Worm (Caenorhabditis elegans) whole organism, early embryonic: ENCODE data around the gene C49F5.5.
A peak's percentile ranks its signal among the peaks of the same experiment; 100 is the strongest.

Experiments
- B0310.2 ChIP-seq: sonication (generic microtip); optimal IDR thresholded peaks from 2 replicates; lab custom pipeline; 2016; ENCODE audit warnings: mild to moderate bottlenecking, missing genetic modification characterization, missing compliant biosample characterization
- F13C5.2 ChIP-seq: sonication (generic microtip); optimal IDR thresholded peaks from 2 replicates; lab custom pipeline; 2017; ENCODE audit warnings: mild to moderate bottlenecking, missing genetic modification characterization, inconsistent platforms, missing compliant biosample characterization
- aly-1 ChIP-seq: sonication (generic microtip); optimal IDR thresholded peaks from 2 replicates; lab custom pipeline; 2016; ENCODE audit warnings: missing genetic modification characterization, missing compliant biosample characterization
- ama-1 ChIP-seq: fragments of 150-350 bp; optimal IDR thresholded peaks from 2 replicates; lab custom pipeline; 2014
- ceh-13 ChIP-seq: fragments of 200-800 bp; sonication (Bioruptor generic); optimal IDR thresholded peaks from 2 replicates; lab custom pipeline; 2018; ENCODE audit warnings: mild to moderate bottlenecking, missing genetic modification characterization, missing compliant biosample characterization
- ceh-36 ChIP-seq: sonication (generic microtip); optimal IDR thresholded peaks from 2 replicates; lab custom pipeline; 2016; ENCODE audit warnings: missing genetic modification characterization, inconsistent platforms, missing compliant biosample characterization
- ets-7 ChIP-seq: sonication (generic microtip); optimal IDR thresholded peaks from 2 replicates; lab custom pipeline; 2016; ENCODE audit warnings: missing genotype, missing genetic modification characterization, missing compliant biosample characterization
- flt-1 ChIP-seq: fragments of 200-800 bp; sonication (Bioruptor generic); IDR thresholded peaks from 2 replicates; pipeline ENCODE4 v1.3.6; 2022; ENCODE audit warnings: missing genetic modification characterization, missing compliant biosample characterization
- hmbx-1 ChIP-seq: sonication (generic microtip); optimal IDR thresholded peaks from 2 replicates; lab custom pipeline; 2016; ENCODE audit warnings: mild to moderate bottlenecking, missing genetic modification characterization, missing compliant biosample characterization
- hmg-4 ChIP-seq: fragments of 200-800 bp; sonication (Bioruptor generic); optimal IDR thresholded peaks from 2 replicates; lab custom pipeline; 2018; ENCODE audit warnings: mild to moderate bottlenecking, missing genetic modification characterization, missing compliant biosample characterization
- hnd-1 ChIP-seq: sonication (generic microtip); optimal IDR thresholded peaks from 2 replicates; lab custom pipeline; 2016; ENCODE audit warnings: missing genetic modification characterization, missing compliant biosample characterization
- pes-1 ChIP-seq: fragments of 200-800 bp; sonication (Bioruptor generic); IDR thresholded peaks from 2 replicates; pipeline ENCODE4 v1.3.6; 2022; ENCODE audit warnings: missing genetic modification reagents, missing genetic modification characterization, missing compliant biosample characterization
- scrt-1 ChIP-seq: fragments of 200-800 bp; sonication (Bioruptor generic); IDR thresholded peaks from 2 replicates; pipeline ENCODE4 v1.3.6; 2022; ENCODE audit warnings: missing genetic modification characterization, missing compliant biosample characterization
- sea-1 ChIP-seq: fragments of 200-800 bp; sonication (Bioruptor generic); conservative IDR thresholded peaks from 2 replicates; pipeline ENCODE4 v1.3.6; 2022; ENCODE audit warnings: missing genetic modification characterization, missing compliant biosample characterization
- tbx-11 ChIP-seq: fragments of 200-800 bp; sonication (Bioruptor generic); IDR thresholded peaks from 2 replicates; pipeline ENCODE4 v1.3.6; 2022; ENCODE audit warnings: missing genetic modification characterization, missing compliant biosample characterization
- tbx-37 ChIP-seq: fragments of 200-800 bp; sonication (Bioruptor generic); conservative IDR thresholded peaks from 2 replicates; pipeline ENCODE4 v1.3.6; 2022; ENCODE audit warnings: missing genetic modification reagents, missing genetic modification characterization, missing compliant biosample characterization
- tra-4 ChIP-seq: sonication (generic microtip); optimal IDR thresholded peaks from 2 replicates; lab custom pipeline; 2017; ENCODE audit warnings: missing genetic modification characterization, missing compliant biosample characterization

Gene C49F5.5

DNA sequence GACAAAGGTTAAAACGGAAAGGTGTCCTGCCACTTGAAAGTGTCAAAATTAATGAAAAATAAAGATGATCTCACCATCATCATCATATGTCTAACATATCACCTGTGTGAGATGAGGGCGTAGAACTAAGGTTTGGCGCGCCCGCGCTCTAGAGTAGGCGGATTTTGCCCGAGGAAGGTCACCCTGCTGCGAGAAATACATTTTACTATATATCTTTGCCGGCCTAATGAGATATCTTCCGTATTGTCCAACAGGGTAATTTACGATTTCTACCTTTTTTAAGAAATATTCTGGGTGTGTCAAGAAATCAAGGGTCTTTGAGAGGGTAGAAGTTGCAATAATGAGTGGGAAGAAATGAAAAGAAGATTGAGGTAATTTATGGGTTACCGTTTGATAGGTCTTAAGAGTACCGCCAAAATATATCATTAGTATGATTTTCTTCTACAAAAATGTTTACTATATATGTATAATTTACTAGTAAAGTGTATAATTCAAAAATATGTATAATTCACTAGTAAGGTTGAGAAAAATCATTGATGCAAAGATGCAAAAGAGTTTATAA is 22.0 kb downstream of the C49F5.5 start:
- no peak for TF ChIP-seq sea-1 (GFP tag; lab: Robert Waterston, UW)
- TF ChIP-seq hmg-4 (GFP tag; lab: Kevin White, UChicago): no peak
- TF ChIP-seq ama-1 (lab: Kevin White, UChicago): no peak
- no peak for TF ChIP-seq flt-1
- TF ChIP-seq F13C5.2 (tag; lab: Kevin White, UChicago): no peak
- no peak for TF ChIP-seq ceh-13

DNA sequence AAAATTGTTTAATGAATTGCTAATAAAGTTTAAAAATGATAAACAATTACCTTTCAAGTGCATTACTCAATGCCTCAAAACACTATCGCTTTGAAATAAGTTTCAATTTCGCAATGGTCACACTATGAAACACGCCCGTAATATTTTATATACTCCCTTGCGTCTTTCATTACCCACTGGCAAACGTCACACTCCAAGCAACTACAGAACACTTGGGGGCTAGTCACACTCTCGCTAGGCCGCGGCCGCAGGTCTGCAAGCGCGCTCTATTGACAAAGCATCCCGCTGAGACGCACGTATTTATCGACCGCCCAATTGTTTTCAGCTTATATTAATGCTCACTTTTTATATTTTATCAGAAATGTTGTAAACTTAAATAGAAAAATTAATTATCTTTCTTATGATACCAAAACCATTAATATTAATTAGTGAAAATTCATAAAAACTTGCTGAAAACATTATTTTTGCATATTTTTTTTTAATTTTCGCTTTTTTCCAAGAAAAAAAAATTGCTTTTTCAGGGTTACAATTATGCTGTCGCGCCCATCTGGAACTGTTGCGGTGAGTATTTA is 32.0 kb downstream of the C49F5.5 start, which contains the start of the genes nmat-1 and ucr-2.1:
Gene nmat-1, minus strand, starts transcription at position 136 of the 572 bp plus-strand sequence.
Gene ucr-2.1, plus strand, starts transcription at position 522 of the 572 bp plus-strand sequence.
- TF ChIP-seq pes-1 (GFP tag; lab: Robert Waterston, UW): no peak
- TF ChIP-seq ets-7: no peak
- no peak for TF ChIP-seq hnd-1 (tag; lab: Kevin White, UChicago)
- TF ChIP-seq aly-1: no peak
- TF ChIP-seq ceh-36 (tag; lab: Kevin White, UChicago): no peak
- 0 out of 2 replicates have a peak, but pooled peaks have one; percentile 8 for TF ChIP-seq tbx-37 (GFP tag; lab: Robert Waterston, UW)
- TF ChIP-seq ceh-13: no peak
- TF ChIP-seq hmg-4 (GFP tag; lab: Kevin White, UChicago): no peak
- peak; percentile 47 for TF ChIP-seq F13C5.2 (tag; lab: Kevin White, UChicago)
- TF ChIP-seq B0310.2 (tag; lab: Kevin White, UChicago): no peak
- TF ChIP-seq scrt-1 (GFP tag; lab: Robert Waterston, UW): no peak
- no peak for TF ChIP-seq sea-1 (GFP tag; lab: Robert Waterston, UW)
- no peak for TF ChIP-seq flt-1
- no peak for TF ChIP-seq hmbx-1 (tag; lab: Kevin White, UChicago)
- no peak for TF ChIP-seq ama-1 (lab: Kevin White, UChicago)
- no peak for TF ChIP-seq tbx-11 (GFP tag; lab: Robert Waterston, UW)
- no peak for TF ChIP-seq tra-4 (tag; lab: Kevin White, UChicago)

DNA sequence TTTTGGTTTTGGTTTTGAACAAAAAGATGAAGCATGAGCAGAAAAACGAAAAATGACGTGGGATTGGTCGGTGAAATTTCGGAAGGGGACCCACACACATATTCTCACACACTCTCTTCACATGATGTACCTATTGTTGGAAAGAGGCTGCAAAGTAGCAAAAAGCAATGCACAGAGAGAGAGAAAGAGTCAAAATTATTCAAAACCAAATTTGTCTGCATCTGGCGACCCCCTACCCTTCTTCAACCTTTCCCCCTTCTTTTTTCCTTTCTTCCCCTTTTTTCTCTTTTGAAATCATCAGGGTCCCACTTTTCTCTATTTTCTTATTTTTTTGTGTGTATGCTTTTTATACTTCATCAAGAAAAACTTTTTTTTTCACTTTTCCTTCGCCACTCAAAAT is 35.5 kb downstream of the C49F5.5 start:
- no peak for TF ChIP-seq ceh-13
- no peak for TF ChIP-seq flt-1
- no peak for TF ChIP-seq B0310.2 (tag; lab: Kevin White, UChicago)
- no peak for TF ChIP-seq ceh-36 (tag; lab: Kevin White, UChicago)
- TF ChIP-seq hnd-1 (tag; lab: Kevin White, UChicago): no peak
- TF ChIP-seq tbx-37 (GFP tag; lab: Robert Waterston, UW): no peak

DNA sequence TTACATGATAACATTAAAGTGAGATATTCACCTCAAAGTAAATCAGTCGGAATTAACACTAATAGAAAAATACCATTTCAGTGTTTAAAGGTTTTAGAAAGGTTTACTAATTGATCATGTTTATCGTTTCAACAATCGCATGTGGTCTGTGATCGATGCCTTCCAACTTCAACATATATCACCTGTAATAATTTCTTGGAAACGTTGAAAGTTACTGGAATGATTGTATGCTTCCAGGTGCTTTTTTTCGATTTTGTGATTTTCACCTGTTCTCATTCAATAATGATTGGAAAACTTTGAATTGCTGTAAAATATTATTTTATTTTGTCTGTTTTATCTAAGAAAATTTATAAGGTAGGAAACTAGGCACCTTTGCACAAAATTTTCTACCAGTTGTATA is 36.5 kb downstream of the C49F5.5 start:
- TF ChIP-seq ama-1 (lab: Kevin White, UChicago) (no peak), ceh-13 (no peak), ceh-36 (tag; lab: Kevin White, UChicago) (no peak), ets-7 (no peak), pes-1 (GFP tag; lab: Robert Waterston, UW) (no peak), hnd-1 (tag; lab: Kevin White, UChicago) (no peak), sea-1 (GFP tag; lab: Robert Waterston, UW) (no peak), tra-4 (tag; lab: Kevin White, UChicago) (no peak), F13C5.2 (tag; lab: Kevin White, UChicago) (no peak), flt-1 (no peak), scrt-1 (GFP tag; lab: Robert Waterston, UW) (no peak), aly-1 (no peak)

DNA sequence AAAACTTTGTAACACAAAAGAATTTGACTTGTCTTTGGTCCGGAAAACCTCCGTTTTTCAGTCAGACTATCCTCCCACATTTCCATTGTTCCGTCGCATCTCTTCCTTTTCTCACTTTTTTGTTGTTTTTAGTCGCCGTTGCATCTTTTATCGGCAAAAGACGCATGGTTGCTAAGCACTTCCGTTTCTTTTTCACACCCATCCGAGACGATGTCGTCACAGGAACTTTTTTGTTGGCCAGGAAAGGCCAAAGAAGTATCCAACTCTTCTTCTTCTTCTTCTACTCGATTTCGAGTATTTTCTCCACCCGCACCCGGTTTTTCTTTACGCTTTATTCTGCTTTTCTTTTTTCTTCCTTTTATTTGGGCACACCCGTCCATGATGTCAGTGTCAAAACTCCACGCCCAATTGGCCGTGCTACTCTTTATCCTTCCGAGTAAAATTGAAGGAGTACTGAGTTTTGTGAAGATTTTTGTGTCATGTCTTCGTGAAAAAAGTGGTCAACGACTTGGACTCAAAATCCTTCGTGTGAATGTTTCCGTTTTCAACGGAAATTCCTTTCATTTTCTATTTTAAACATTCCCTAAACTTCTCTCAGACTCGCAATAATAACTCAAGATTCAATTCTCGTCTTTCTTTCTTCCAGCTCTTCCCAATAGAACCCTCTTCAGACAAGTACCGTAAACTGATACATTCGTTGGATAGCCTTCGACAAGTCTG is 39.2 kb downstream of the C49F5.5 start, which contains the start of gene B0198.2:
Gene B0198.2, plus strand, starts transcription at position 670 of the 720 bp plus-strand sequence.
- TF ChIP-seq ceh-13 (no peak), tbx-11 (GFP tag; lab: Robert Waterston, UW) (no peak), tbx-37 (GFP tag; lab: Robert Waterston, UW) (no peak), aly-1 (no peak), F13C5.2 (tag; lab: Kevin White, UChicago) (no peak), flt-1 (no peak), hnd-1 (tag; lab: Kevin White, UChicago) (no peak), pes-1 (GFP tag; lab: Robert Waterston, UW) (no peak), scrt-1 (GFP tag; lab: Robert Waterston, UW) (no peak), hmg-4 (GFP tag; lab: Kevin White, UChicago) (no peak), tra-4 (tag; lab: Kevin White, UChicago) (no peak), B0310.2 (tag; lab: Kevin White, UChicago) (no peak), ets-7 (no peak), hmbx-1 (tag; lab: Kevin White, UChicago) (no peak), sea-1 (GFP tag; lab: Robert Waterston, UW) (no peak), ceh-36 (tag; lab: Kevin White, UChicago) (no peak)

DNA sequence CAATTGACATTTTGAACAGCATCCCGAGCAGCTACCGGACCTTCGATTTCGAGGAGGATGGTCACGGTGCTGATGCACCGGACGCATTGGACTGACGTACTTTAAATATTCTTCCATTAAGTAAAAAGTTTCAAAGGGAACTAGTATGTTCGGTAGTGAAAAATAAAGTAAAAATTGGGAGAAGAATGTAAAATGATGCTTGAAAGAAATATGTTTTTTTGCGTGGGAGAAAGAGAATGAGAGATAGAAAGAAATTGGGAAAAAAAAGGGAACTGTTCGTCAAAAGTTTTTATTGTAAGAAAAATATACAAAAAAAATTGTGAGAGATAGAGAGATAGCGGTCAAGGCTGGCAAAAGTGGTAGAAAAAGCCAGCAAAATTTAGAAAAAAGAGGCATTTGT is 48.0 kb downstream of the C49F5.5 start, which contains the start of gene tsp-20:
Gene tsp-20, minus strand, starts transcription at position 101 of the 400 bp plus-strand sequence.
- no peak for TF ChIP-seq B0310.2 (tag; lab: Kevin White, UChicago)
- no peak for TF ChIP-seq hmbx-1 (tag; lab: Kevin White, UChicago)
- no peak for TF ChIP-seq hnd-1 (tag; lab: Kevin White, UChicago)
- no peak for TF ChIP-seq F13C5.2 (tag; lab: Kevin White, UChicago)
- TF ChIP-seq hmg-4 (GFP tag; lab: Kevin White, UChicago): no peak
- TF ChIP-seq sea-1 (GFP tag; lab: Robert Waterston, UW): no peak
- no peak for TF ChIP-seq flt-1
- TF ChIP-seq aly-1: no peak
- TF ChIP-seq tra-4 (tag; lab: Kevin White, UChicago): no peak
- TF ChIP-seq pes-1 (GFP tag; lab: Robert Waterston, UW): no peak
- TF ChIP-seq tbx-37 (GFP tag; lab: Robert Waterston, UW): no peak
- no peak for TF ChIP-seq scrt-1 (GFP tag; lab: Robert Waterston, UW)
- no peak for TF ChIP-seq ets-7
- TF ChIP-seq ceh-13: no peak
- no peak for TF ChIP-seq tbx-11 (GFP tag; lab: Robert Waterston, UW)
